Worm (Caenorhabditis elegans): ENCODE measurements around the gene ttr-20.
"Not testable (repeated sequence)": the region's sequence is repeated elsewhere in the genome, so short reads cannot be mapped to it uniquely, and the experiment has no call there.

ttr-20 gene

DNA sequence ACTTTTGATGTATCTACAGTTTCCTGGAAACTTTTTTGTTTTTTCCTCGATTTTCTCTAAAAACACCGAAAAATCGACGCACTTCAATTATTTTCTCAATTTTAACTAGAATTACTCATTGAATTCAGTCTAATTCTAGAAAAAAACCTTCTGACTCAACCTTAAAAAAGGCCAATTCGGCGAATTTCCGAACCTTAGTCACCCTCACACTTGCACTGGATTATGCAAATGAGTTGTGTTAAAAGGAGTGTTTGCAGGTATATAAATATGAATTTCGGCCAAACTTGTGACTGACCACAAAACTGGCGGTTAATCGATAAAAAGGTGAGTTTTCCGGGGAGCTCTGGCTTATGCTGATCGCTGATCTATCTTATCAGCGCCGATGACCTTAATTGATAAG, at the start of gene ttr-20:
ttr-20 (plus strand) TSS at position 301 of the 400 bp plus-strand sequence.
- TF ChIP-seq unc-62 (GFP tag; optimal IDR thresholded peaks at IDR 0.05): no peak

- not testable (repeated sequence) for TF ChIP-seq unc-62 (GFP tag; optimal IDR thresholded peaks at IDR 0.05)
These were observed 49.4 kb upstream of the ttr-20 start, which contains the start of gene cyp-25A6 for ce11 chrIV:4197167-4197566. Gene cyp-25A6, plus strand, starts transcription at chrIV:4197467.

DNA sequence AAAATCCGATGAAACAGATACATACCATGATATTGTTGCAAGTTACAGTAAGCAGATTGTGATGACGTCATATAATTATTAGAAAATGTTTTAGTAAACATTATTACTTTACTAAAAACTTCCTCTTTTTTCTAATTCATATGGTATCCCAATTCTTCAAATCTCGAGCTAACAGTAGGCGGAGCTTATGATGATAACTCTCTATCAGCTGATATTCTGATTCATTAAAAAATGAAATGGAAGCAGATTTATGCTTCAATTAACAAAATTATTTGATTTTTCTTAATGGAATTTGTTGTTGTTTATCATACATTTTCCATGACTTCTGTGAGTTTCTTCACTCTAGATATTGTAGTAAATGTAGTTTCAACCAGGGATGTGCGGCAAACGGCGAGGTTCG, 42.3 kb upstream of the ttr-20 start, which contains the start of gene pax-2:
pax-2 (minus strand) TSS at position 101 of the 400 bp plus-strand sequence.
- no peak for TF ChIP-seq unc-62 (GFP tag; optimal IDR thresholded peaks at IDR 0.05)

DNA sequence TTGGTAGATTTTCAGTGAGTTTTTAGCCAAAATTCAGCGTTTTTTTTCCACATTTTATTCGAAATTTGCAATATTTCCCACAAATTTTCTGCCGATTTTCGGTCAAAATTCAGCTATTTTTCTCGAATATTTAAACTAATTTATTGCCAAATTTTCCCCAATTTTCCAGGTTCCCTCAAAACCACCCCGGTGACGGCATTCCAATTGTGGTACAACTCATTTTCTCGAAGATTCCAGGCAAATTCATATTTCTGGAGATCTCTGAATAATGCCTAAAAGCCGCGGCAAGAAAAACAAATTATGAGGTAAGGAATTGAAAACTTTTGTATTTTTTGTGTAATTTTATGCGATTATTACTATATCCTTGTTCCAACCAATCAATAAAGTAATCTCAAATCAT, 39.5 kb upstream of the ttr-20 start, which contains the start of gene osgn-1:
osgn-1 (plus strand) TSS at position 301 of the 400 bp plus-strand sequence.
- TF ChIP-seq unc-62 (GFP tag; optimal IDR thresholded peaks at IDR 0.05): no peak

DNA sequence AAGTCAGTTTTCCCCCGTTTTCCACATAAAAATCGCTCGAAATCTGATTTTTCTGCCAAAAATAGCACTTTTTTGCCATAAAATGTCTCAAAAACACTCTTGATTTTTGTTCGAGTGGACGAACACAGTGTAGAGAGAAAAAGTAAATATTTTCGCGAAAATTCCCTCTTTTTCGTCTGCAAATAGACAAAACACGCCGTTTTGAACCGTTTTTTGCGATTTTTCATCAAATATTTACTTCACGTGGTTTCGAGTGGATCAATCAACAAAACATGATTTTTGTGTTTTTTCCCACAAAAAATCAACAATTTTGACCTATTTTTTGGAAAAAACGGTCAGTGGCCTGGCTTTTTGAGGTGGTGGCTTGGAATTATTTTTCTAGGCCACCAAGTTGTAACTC, 37.5 kb upstream of the ttr-20 start:
- no peak for TF ChIP-seq unc-62 (GFP tag; optimal IDR thresholded peaks at IDR 0.05)

DNA sequence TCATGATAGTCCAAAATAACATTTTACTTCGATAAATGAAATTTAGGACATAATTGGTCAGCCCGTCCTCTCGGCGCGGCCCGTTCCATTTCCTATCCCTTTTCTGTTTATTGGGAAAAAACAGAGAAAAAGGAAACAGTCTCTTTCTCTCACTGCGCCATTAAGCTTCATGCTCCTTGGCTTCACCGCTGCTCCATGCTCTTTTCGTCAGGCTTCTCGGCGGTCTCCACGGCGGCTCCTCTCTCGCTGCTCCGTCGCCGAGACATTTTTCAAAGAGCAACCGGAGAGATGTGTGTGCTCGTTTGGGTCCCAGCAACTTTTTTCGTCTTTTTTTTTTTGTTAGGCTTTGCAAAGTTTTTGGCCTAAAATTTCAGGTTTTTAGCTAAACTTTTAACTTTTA, 35.7 kb upstream of the ttr-20 start:
- no peak for TF ChIP-seq unc-62 (GFP tag; optimal IDR thresholded peaks at IDR 0.05)

DNA sequence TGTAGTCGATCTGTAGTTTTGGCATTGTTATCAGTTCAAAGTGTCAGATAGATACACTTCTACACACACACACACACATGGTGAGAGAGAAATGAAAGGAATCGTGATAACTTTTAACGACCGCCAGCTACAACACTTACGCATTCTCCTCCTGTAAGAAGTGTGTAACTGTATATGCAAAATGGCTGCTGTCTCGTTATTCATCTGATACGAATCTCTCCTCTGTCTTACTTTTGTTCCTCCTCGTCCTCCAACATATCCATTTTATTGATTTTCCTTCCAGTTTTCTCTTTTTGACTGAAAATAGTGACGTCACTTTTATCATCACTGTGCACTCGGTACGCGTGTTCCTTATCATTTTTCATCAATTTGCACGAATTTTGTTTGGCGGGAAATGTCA, 33.9 kb upstream of the ttr-20 start:
- TF ChIP-seq unc-62 (GFP tag; optimal IDR thresholded peaks at IDR 0.05): no peak

DNA sequence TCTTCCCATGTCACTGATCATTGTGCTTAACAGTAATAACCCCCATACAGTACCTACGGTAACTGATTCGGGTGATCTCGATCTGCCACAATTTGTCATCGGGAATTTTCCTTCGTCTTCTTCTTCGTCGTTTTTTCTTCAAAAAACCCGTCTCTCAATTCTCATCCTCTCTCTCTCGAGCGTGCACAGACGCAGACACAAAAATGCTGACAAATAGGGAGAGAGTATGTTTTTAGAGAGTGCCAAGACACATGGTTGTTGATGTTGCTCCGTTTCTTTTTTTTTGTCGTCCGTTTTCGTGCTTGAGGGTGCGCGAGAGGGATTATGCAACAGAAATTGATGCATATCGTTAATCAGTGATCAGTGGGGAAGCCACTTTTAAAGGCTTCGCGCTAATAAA, 31.2 kb upstream of the ttr-20 start:
- TF ChIP-seq unc-62 (GFP tag; optimal IDR thresholded peaks at IDR 0.05): no peak

DNA sequence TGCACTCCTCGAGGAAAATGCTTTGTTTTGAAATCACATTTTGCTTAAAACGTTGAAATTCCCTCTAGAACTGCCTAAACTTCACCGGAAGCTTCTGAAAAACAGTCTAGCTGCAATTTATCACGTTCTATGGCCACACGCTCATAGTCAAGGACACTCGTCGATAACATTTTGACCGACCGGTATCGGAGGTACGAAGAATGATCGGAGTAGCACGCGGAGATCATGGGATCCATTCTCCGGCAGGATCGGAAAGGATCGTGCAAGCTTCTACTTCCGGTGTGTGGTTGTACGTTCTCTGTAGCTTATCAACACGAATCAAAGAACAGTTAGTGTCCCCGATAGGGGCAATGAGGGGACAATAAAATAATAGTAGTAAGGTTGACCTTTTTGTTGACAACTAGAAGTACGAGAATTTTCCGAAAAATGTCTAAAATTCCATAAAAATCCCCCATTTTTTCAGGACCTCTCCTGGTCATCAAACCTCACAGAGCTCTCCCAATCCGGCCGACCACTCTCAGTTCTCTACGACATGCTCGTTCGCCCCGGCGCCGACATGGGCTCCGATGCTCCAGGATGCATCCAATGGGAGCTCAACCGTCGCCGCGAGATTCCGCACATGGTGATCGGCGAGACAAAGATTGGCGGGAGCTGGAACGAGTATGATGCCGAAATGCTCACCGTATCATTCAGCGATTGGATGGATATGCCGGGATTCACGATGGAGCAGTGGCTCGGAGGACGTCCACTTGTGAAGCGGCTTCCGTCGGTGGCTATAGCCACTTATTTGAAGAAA, 30.3 kb upstream of the ttr-20 start:
- no peak for TF ChIP-seq unc-62 (GFP tag; optimal IDR thresholded peaks at IDR 0.05)

ce11 chrIV:4218276-4218675, 28.3 kb upstream of the ttr-20 start:
- TF ChIP-seq unc-62 (GFP tag; optimal IDR thresholded peaks at IDR 0.05): no peak

DNA sequence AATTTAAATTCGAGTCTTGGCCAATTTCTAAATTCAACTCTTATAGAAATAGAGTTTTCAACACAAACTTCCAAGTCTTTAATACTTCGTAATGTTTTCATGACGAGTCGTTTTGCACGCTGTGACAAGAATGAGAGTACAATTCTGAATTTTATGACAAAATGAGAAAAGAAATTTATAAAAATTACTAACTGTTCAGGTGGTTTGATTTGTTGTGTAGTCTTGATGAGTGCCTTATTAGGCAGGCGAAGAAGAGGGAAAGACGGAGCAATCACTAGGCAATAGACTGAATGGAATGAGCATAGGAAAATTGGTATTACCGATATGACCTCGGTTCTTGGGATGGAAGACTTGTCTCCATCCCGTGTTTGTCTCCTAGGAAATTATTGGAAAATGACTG, 26.6 kb upstream of the ttr-20 start, which contains the start of gene F30B5.11:
F30B5.11 (minus strand) TSS at position 101 of the 400 bp plus-strand sequence.
- TF ChIP-seq unc-62 (GFP tag; optimal IDR thresholded peaks at IDR 0.05): no peak

DNA sequence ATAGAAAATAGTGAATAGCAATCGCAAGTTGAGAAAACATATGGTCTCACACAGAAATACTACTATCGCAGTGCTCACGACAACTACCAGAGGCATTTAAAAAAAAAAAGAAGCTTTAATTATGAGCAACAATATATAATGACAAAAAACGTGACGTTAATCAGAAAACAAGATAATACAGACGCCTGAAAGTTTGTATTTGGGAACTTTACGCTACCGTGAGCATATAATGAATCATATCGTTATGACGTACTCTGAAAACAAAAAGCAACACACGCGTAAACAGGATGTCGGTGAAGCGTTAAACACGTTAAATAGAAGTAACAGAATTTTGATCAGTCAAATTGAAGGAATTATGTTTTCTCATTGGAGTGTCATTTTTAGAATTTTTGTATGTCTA, 20.7 kb upstream of the ttr-20 start, which contains the start of gene srbc-71:
srbc-71 (minus strand) TSS at position 101 of the 400 bp plus-strand sequence.
- TF ChIP-seq unc-62 (GFP tag; optimal IDR thresholded peaks at IDR 0.05): no peak

ce11 chrIV:4227917-4228316, 18.7 kb upstream of the ttr-20 start, which contains the start of gene srbc-70:
Gene srbc-70, minus strand, starts transcription at chrIV:4228017.
- TF ChIP-seq unc-62 (GFP tag; optimal IDR thresholded peaks at IDR 0.05): no peak

- TF ChIP-seq unc-62 (GFP tag; optimal IDR thresholded peaks at IDR 0.05): no peak
These were observed 11.1 kb upstream of the ttr-20 start, which contains the start of the genes zipt-2.2 and dpy-13 for ce11 chrIV:4235315-4236024. Gene zipt-2.2, minus strand, starts transcription at chrIV:4235365. Gene dpy-13, plus strand, starts transcription at chrIV:4235614.

- no peak for TF ChIP-seq unc-62 (GFP tag; optimal IDR thresholded peaks at IDR 0.05)
These were observed 10.6 kb upstream of the ttr-20 start for ce11 chrIV:4236025-4236407.

DNA sequence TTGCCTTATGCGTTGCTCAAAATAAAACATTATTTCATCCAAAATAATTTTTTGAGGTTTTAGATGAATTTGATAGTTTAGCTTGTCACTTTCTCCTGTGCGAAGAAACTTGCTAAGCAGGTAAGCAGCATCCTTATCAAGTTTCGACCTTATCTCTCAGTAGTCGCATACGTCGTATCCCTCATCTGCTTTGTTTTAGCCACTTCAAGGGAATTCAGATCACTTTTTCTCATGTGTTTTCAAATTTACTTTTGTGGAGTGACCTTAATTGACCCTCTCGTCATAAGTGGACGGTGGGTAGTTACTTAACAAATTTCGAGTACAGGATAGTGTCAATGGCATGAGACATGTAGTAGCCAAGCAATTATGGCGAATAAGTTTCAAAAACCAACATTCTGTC, 9.9 kb upstream of the ttr-20 start:
- no peak for TF ChIP-seq unc-62 (GFP tag; optimal IDR thresholded peaks at IDR 0.05)
